Fruit fly (Drosophila melanogaster) whole organism, embryonic: Measurements from ENCODE around the gene CG34347.

ENCODE experiments used
- ATbp ChIP-seq: fragments of 200-800 bp; sonication (Bioruptor generic); optimal IDR thresholded peaks from 2 replicates; lab custom pipeline; 2017; ENCODE audit warnings: missing biosample characterization, mild to moderate bottlenecking, missing genetic modification characterization, missing genetic modification reagents
- Ada2b ChIP-seq: fragments of 200-800 bp; sonication (Bioruptor generic); IDR thresholded peaks from 2 replicates; pipeline ENCODE4 v1.3.6; 2022; ENCODE audit warnings: missing biosample characterization, missing genetic modification characterization
- Asciz ChIP-seq: fragments of 200-800 bp; sonication (Bioruptor generic); optimal IDR thresholded peaks from 2 replicates; lab custom pipeline; 2017; ENCODE audit warnings: missing biosample characterization, mild to moderate bottlenecking, missing genetic modification characterization, missing genetic modification reagents
- Awh ChIP-seq: fragments of 200-800 bp; sonication (Bioruptor generic); IDR thresholded peaks from 2 replicates; pipeline ENCODE4, ENCODE4 v1.3.6; 2022; ENCODE audit warnings: missing biosample characterization, missing genetic modification characterization
- CG10654 ChIP-seq: fragments of 200-800 bp; sonication (Bioruptor generic); optimal IDR thresholded peaks from 2 replicates; lab custom pipeline; 2016; ENCODE audit warnings: missing biosample characterization, missing genetic modification characterization
- CG10959 ChIP-seq: fragments of 200-800 bp; sonication (Bioruptor generic); IDR thresholded peaks from 2 replicates; pipeline ENCODE4 v1.3.6; 2022; ENCODE audit warnings: missing biosample characterization, missing genetic modification characterization
- CG11560 ChIP-seq: fragments of 200-800 bp; sonication (Bioruptor generic); IDR thresholded peaks from 3 replicates; pipeline ENCODE4 v1.3.6; 2022; ENCODE audit warnings: missing biosample characterization, missing genetic modification characterization
- CG12071 ChIP-seq: fragments of 200-800 bp; sonication (Bioruptor generic); optimal IDR thresholded peaks from 3 replicates; lab custom pipeline; 2018; ENCODE audit warnings: missing biosample characterization, mild to moderate bottlenecking, missing genetic modification characterization
- CG12299 ChIP-seq: fragments of 200-800 bp; sonication (Bioruptor generic); optimal IDR thresholded peaks from 2 replicates; lab custom pipeline; 2018; ENCODE audit warnings: missing biosample characterization, mild to moderate bottlenecking, missing genetic modification characterization
- CG12769 ChIP-seq: fragments of 200-800 bp; sonication (Bioruptor generic); optimal IDR thresholded peaks from 2 replicates; lab custom pipeline; 2019; ENCODE audit warnings: missing biosample characterization, mild to moderate bottlenecking, missing genetic modification characterization, moderate library complexity
- CG17912 ChIP-seq: fragments of 200-800 bp; sonication (Bioruptor generic); optimal IDR thresholded peaks from 2 replicates; lab custom pipeline; 2018; ENCODE audit warnings: missing biosample characterization, mild to moderate bottlenecking, missing genetic modification characterization
- CG18619 ChIP-seq: fragments of 200-800 bp; sonication (Bioruptor generic); optimal IDR thresholded peaks from 3 replicates; lab custom pipeline; 2017; ENCODE audit warnings: missing biosample characterization, mild to moderate bottlenecking, missing genetic modification characterization
- CG2129 ChIP-seq: fragments of 200-800 bp; sonication (Bioruptor generic); IDR thresholded peaks from 2 replicates; pipeline ENCODE4 v1.3.6; 2022; ENCODE audit warnings: missing biosample characterization, missing genetic modification characterization; ENCODE audit not compliant: partially characterized antibody
- CG2199 ChIP-seq: fragments of 200-800 bp; sonication (Bioruptor generic); IDR thresholded peaks from 3 replicates; pipeline ENCODE4 v1.3.6; 2022; ENCODE audit warnings: missing biosample characterization, missing genetic modification characterization
- CG30403 ChIP-seq: fragments of 200-800 bp; sonication (Bioruptor generic); optimal IDR thresholded peaks from 3 replicates; lab custom pipeline; 2016; ENCODE audit warnings: missing biosample characterization, missing genetic modification characterization
- CG3847 ChIP-seq: fragments of 200-800 bp; sonication (Bioruptor generic); IDR thresholded peaks from 2 replicates; pipeline ENCODE4 v1.3.6; 2022; ENCODE audit warnings: missing biosample characterization, missing genetic modification characterization
- CG4617 ChIP-seq: fragments of 200-800 bp; sonication (Bioruptor generic); optimal IDR thresholded peaks from 3 replicates; lab custom pipeline; 2016; ENCODE audit warnings: missing biosample characterization, missing genetic modification characterization, borderline replicate concordance
- CG4820 ChIP-seq: fragments of 200-800 bp; sonication (Bioruptor generic); optimal IDR thresholded peaks from 3 replicates; lab custom pipeline; 2016; ENCODE audit warnings: missing biosample characterization, missing genetic modification characterization
- CG5953 ChIP-seq: fragments of 200-800 bp; sonication (Bioruptor generic); IDR thresholded peaks from 2 replicates; pipeline ENCODE4 v1.3.6; 2022; ENCODE audit warnings: missing biosample characterization, missing genetic modification characterization
- CG6272 ChIP-seq: fragments of 200-800 bp; sonication (Bioruptor generic); IDR thresholded peaks from 2 replicates; pipeline ENCODE4 v1.3.6; 2022; ENCODE audit warnings: missing biosample characterization, missing genetic modification characterization
- CG7786 ChIP-seq: fragments of 200-800 bp; sonication (Bioruptor generic); optimal IDR thresholded peaks from 2 replicates; lab custom pipeline; 2016; ENCODE audit warnings: missing biosample characterization, missing genetic modification characterization
- CG8281 ChIP-seq: fragments of 200-800 bp; sonication (Bioruptor generic); optimal IDR thresholded peaks from 2 replicates; lab custom pipeline; 2018; ENCODE audit warnings: missing biosample characterization, mild to moderate bottlenecking, missing genetic modification characterization, moderate library complexity
- CG9797 ChIP-seq: fragments of 200-800 bp; sonication (Bioruptor generic); optimal IDR thresholded peaks from 3 replicates; lab custom pipeline; 2018; ENCODE audit warnings: missing biosample characterization, mild to moderate bottlenecking, missing genetic modification characterization
- CTCF ChIP-seq: fragments of 200-800 bp; sonication (Bioruptor generic); optimal IDR thresholded peaks from 2 replicates; lab custom pipeline; 2017; ENCODE audit warnings: missing biosample characterization, mild to moderate bottlenecking, missing genetic modification characterization, moderate library complexity
- D19B ChIP-seq: fragments of 200-800 bp; sonication (Bioruptor generic); optimal IDR thresholded peaks from 2 replicates; lab custom pipeline; 2017; ENCODE audit warnings: missing biosample characterization, mild to moderate bottlenecking, missing genetic modification characterization
- Dbx ChIP-seq: fragments of 200-800 bp; sonication (Bioruptor generic); IDR thresholded peaks from 3 replicates; pipeline ENCODE4 v1.3.6; 2022; ENCODE audit warnings: missing biosample characterization, missing genetic modification characterization
- Dek ChIP-seq: fragments of 200-800 bp; sonication (Bioruptor generic); optimal IDR thresholded peaks from 3 replicates; lab custom pipeline; 2019; ENCODE audit warnings: missing biosample characterization, mild to moderate bottlenecking, missing genetic modification characterization, moderate library complexity
- H15 ChIP-seq: fragments of 200-800 bp; sonication (Bioruptor generic); IDR thresholded peaks from 3 replicates; pipeline ENCODE4 v1.3.6; 2022; ENCODE audit warnings: missing biosample characterization, missing genetic modification characterization
- HHEX ChIP-seq: fragments of 200-800 bp; sonication (Bioruptor generic); optimal IDR thresholded peaks from 3 replicates; lab custom pipeline; 2017; ENCODE audit warnings: missing biosample characterization, mild to moderate bottlenecking, missing genetic modification characterization, missing genetic modification reagents
- HmgZ ChIP-seq: fragments of 200-800 bp; sonication (Bioruptor generic); optimal IDR thresholded peaks from 2 replicates; lab custom pipeline; 2018; ENCODE audit warnings: missing biosample characterization, mild to moderate bottlenecking, missing genetic modification characterization
- Hr51 ChIP-seq, 2 experiments: fragments of 200-800 bp; sonication (Bioruptor generic); optimal IDR thresholded peaks; 2 replicates in 1 of 2; 3 replicates in 1 of 2; lab custom pipeline; 2016 to 2018; ENCODE audit warnings: missing biosample characterization in 2 of 2, missing genetic modification characterization in 2 of 2, mild to moderate bottlenecking in 1 of 2, moderate library complexity in 1 of 2
- Jarid2 ChIP-seq: fragments of 200-800 bp; sonication (Bioruptor generic); optimal IDR thresholded peaks from 3 replicates; lab custom pipeline; 2017; ENCODE audit warnings: mild to moderate bottlenecking, missing biosample characterization, missing genetic modification reagents, missing genetic modification characterization
- Lpt ChIP-seq: fragments of >200 bp; optimal IDR thresholded peaks from 2 replicates; lab custom pipeline; 2018; ENCODE audit warnings: missing biosample characterization, missing genetic modification characterization
- Oaz ChIP-seq: fragments of 200-800 bp; sonication (Bioruptor generic); IDR thresholded peaks from 2 replicates; pipeline ENCODE4 v1.3.6; 2022; ENCODE audit warnings: missing biosample characterization, missing genetic modification characterization
- Six4 ChIP-seq: fragments of 200-800 bp; sonication (Bioruptor generic); optimal IDR thresholded peaks from 2 replicates; lab custom pipeline; 2016; ENCODE audit warnings: missing biosample characterization, missing genetic modification characterization
- Sox102F ChIP-seq: fragments of 200-800 bp; sonication (Bioruptor generic); optimal IDR thresholded peaks from 2 replicates; lab custom pipeline; 2018; ENCODE audit warnings: missing biosample characterization, mild to moderate bottlenecking, missing genetic modification characterization, moderate library complexity
- YL-1 ChIP-seq: fragments of 200-800 bp; sonication (Bioruptor generic); optimal IDR thresholded peaks from 3 replicates; lab custom pipeline; 2017; ENCODE audit warnings: missing biosample characterization, mild to moderate bottlenecking, missing genetic modification characterization
- cad ChIP-seq: fragments of >200 bp; optimal IDR thresholded peaks from 2 replicates; lab custom pipeline; 2017; ENCODE audit warnings: missing biosample characterization, missing genetic modification characterization
- chn ChIP-seq: fragments of 200-800 bp; sonication (Bioruptor generic); optimal IDR thresholded peaks from 2 replicates; lab custom pipeline; 2016; ENCODE audit warnings: missing biosample characterization, missing genetic modification characterization
- corto ChIP-seq: fragments of 200-800 bp; sonication (Bioruptor generic); optimal IDR thresholded peaks from 2 replicates; lab custom pipeline; 2016; ENCODE audit warnings: missing biosample characterization, mild to moderate bottlenecking, missing genetic modification characterization, moderate library complexity
- klu ChIP-seq: fragments of 200-800 bp; sonication (Bioruptor generic); IDR thresholded peaks from 2 replicates; pipeline ENCODE4 v1.3.6; 2022; ENCODE audit warnings: missing biosample characterization, missing genetic modification characterization
- lab ChIP-seq: fragments of 200-800 bp; sonication (Bioruptor generic); optimal IDR thresholded peaks from 3 replicates; lab custom pipeline; 2017; ENCODE audit warnings: missing biosample characterization, missing genetic modification characterization, mild to moderate bottlenecking, moderate library complexity, missing genetic modification reagents
- lbe ChIP-seq: fragments of 200-800 bp; sonication (Bioruptor generic); optimal IDR thresholded peaks from 2 replicates; lab custom pipeline; 2016; ENCODE audit warnings: missing biosample characterization, mild to moderate bottlenecking, missing genetic modification characterization
- nmo ChIP-seq: fragments of 200-800 bp; sonication (Bioruptor generic); optimal IDR thresholded peaks from 2 replicates; lab custom pipeline; 2018; ENCODE audit warnings: missing biosample characterization, mild to moderate bottlenecking, missing genetic modification characterization, moderate library complexity
- onecut ChIP-seq: fragments of 200-800 bp; sonication (Bioruptor generic); IDR thresholded peaks from 2 replicates; pipeline ENCODE4 v1.3.6; 2022; ENCODE audit warnings: missing biosample characterization, missing genetic modification characterization
- phol ChIP-seq: fragments of 200-800 bp; sonication (Bioruptor generic); optimal IDR thresholded peaks from 3 replicates; lab custom pipeline; 2018; ENCODE audit warnings: missing biosample characterization, mild to moderate bottlenecking, missing genetic modification characterization, moderate library complexity
- pita ChIP-seq: fragments of 200-800 bp; sonication (Bioruptor generic); optimal IDR thresholded peaks from 2 replicates; lab custom pipeline; 2017; ENCODE audit warnings: missing biosample characterization, mild to moderate bottlenecking, missing genetic modification characterization
- pum ChIP-seq: fragments of 200-800 bp; sonication (Bioruptor generic); optimal IDR thresholded peaks from 2 replicates; lab custom pipeline; 2016; ENCODE audit warnings: missing biosample characterization, missing genetic modification characterization
- sens-2 ChIP-seq: fragments of 200-800 bp; sonication (Bioruptor generic); IDR thresholded peaks from 2 replicates; pipeline ENCODE4 v1.3.6; 2022; ENCODE audit warnings: missing biosample characterization, missing genetic modification characterization
- sob ChIP-seq: fragments of 200-800 bp; sonication (Bioruptor generic); IDR thresholded peaks from 2 replicates; pipeline ENCODE4 v1.3.6; 2022; ENCODE audit warnings: missing biosample characterization, missing genetic modification characterization
- trem ChIP-seq: fragments of 200-800 bp; optimal IDR thresholded peaks from 3 replicates; lab custom pipeline; 2019; ENCODE audit warnings: missing biosample characterization, mild to moderate bottlenecking, missing genetic modification characterization, moderate library complexity
- trh ChIP-seq: fragments of 200-800 bp; sonication (Bioruptor generic); optimal IDR thresholded peaks from 2 replicates; lab custom pipeline; 2016; ENCODE audit warnings: missing biosample characterization, missing genetic modification characterization

CG34347 gene

DNA sequence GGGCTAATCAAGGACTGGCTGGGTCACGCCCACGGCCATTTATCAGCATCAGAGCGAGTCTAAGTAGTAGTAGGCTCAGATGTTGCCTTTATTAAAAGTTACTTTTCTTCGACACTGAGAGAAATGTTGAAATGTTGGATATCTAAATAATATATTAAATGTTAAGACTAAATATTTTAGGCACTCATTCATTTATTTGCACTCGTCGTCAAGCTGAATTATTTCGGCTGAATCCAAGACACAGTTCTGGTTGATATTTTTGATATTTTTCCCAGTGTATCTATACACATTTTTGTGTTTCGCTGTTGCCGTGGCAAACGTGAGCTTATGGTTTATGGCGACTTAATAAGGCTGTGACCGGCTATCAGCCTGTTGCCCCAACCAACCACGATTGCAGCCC lies 14.1 kb downstream of the CG34347 start (continued):
- TF ChIP-seq trem (tag; lab: Kevin White, UChicago) (peak; percentile 58), cad (GFP tag; lab: Kevin White, UChicago) (no peak), ATbp (peak; percentile 72), Asciz (GFP tag; lab: Kevin White, UChicago) (peak; percentile 84), Six4 (GFP tag; lab: Kevin White, UChicago) (peak; percentile 76), CTCF (peak; percentile 45), CG2199 (GFP tag; lab: Robert Waterston, UW) (peak; percentile 69; the same call in 1 of the 3 replicates), HmgZ (tag; lab: Kevin White, UChicago) (peak; percentile 11), sob (GFP tag; lab: Robert Waterston, UW) (peak; percentile 79), CG9797 (GFP tag; lab: Kevin White, UChicago) (no peak), CG10654 (GFP tag; lab: Kevin White, UChicago) (peak; percentile 73), CG11560 (tag; lab: Robert Waterston, UW) (peak; percentile 38; the same call in 2 of the 3 replicates), sens-2 (GFP tag; lab: Robert Waterston, UW) (peak; percentile 71), chn (peak; percentile 44), Oaz (peak; percentile 62; the same call in 1 of the 2 replicates), lab (GFP tag; lab: Kevin White, UChicago) (peak; percentile 86), onecut (GFP tag; lab: Robert Waterston, UW) (peak; percentile 69), CG10959 (peak; percentile 54), Hr51 (GFP tag; optimal IDR thresholded peaks at IDR 0.05; lab: Kevin White, UChicago) (peak; percentile 25 to 74), CG3847 (GFP tag; lab: Robert Waterston, UW) (peak; percentile 50), trh (GFP tag; lab: Kevin White, UChicago) (no peak), CG12769 (peak; percentile 27), CG6272 (GFP tag; lab: Robert Waterston, UW) (no peak), HHEX (GFP tag; lab: Kevin White, UChicago) (peak; percentile 78), Jarid2 (peak; percentile 31), nmo (GFP tag; lab: Kevin White, UChicago) (peak; percentile 59), Sox102F (GFP tag; lab: Kevin White, UChicago) (peak; percentile 80), Dbx (GFP tag; lab: Robert Waterston, UW) (0 out of 3 replicates have a peak, but pooled peaks have one; percentile 48), Ada2b (GFP tag; lab: Robert Waterston, UW) (peak; percentile 76), pum (GFP tag; lab: Kevin White, UChicago) (no peak), Lpt (GFP tag; lab: Kevin White, UChicago) (no peak), pita (GFP tag; lab: Kevin White, UChicago) (no peak), CG4820 (peak; percentile 82), CG7786 (no peak), CG17912 (no peak), CG2129 (GFP tag; lab: Robert Waterston, UW) (no peak), Awh (GFP tag; lab: Robert Waterston, UW) (peak; percentile 83), corto (no peak), CG5953 (GFP tag; lab: Robert Waterston, UW) (peak; percentile 77), CG30403 (GFP tag; lab: Kevin White, UChicago) (peak; percentile 71), YL-1 (GFP tag; lab: Kevin White, UChicago) (no peak), D19B (no peak), phol (tag; lab: Kevin White, UChicago) (peak; percentile 86), Dek (tag; lab: Kevin White, UChicago) (peak; percentile 20), H15 (peak; percentile 74), CG18619 (peak; percentile 11), CG12071 (GFP tag; lab: Kevin White, UChicago) (peak; percentile 79), CG8281 (tag; lab: Kevin White, UChicago) (peak; percentile 40), lbe (GFP tag; lab: Kevin White, UChicago) (no peak), klu (GFP tag; lab: Robert Waterston, UW) (peak; percentile 38; the same call in 1 of the 2 replicates), CG12299 (tag; lab: Kevin White, UChicago) (no peak), CG4617 (GFP tag; lab: Kevin White, UChicago) (peak; percentile 15)
